Worm (Caenorhabditis elegans) whole organism, young adult: ENCODE data around the gene nhr-126.

Experiments used
- K11D2.4 ChIP-seq: fragments of 200-800 bp; sonication (Bioruptor generic); IDR thresholded peaks from 2 replicates; pipeline ENCODE4 v1.3.6; 2022; ENCODE audit warnings: missing genetic modification reagents, missing genetic modification characterization, missing compliant biosample characterization
- ama-1 ChIP-seq, 3 experiments: fragments of 150-350 bp in 1 of 3; sonication (generic microtip) in 2 of 3; optimal IDR thresholded peaks; 2 replicates each; lab custom pipeline; 2014 to 2018; ENCODE audit warnings: missing biosample characterization in 2 of 3, missing genetic modification characterization in 2 of 3, missing genetic modification reagents in 2 of 3
- attf-6 ChIP-seq: fragments of 200-800 bp; sonication (Bioruptor generic); IDR thresholded peaks from 2 replicates; pipeline ENCODE4 v1.3.6; 2022; ENCODE audit warnings: missing genetic modification reagents, missing genetic modification characterization, missing compliant biosample characterization
- nhr-80 ChIP-seq: sonication (generic microtip); optimal IDR thresholded peaks from 2 replicates; lab custom pipeline; 2016; ENCODE audit warnings: missing genetic modification characterization, missing compliant biosample characterization
- sdz-38 ChIP-seq: sonication (generic microtip); optimal IDR thresholded peaks from 2 replicates; lab custom pipeline; 2016; ENCODE audit warnings: missing genotype, missing genetic modification characterization, missing compliant biosample characterization

- TF ChIP-seq sdz-38 (tag; lab: Kevin White, UChicago) (no peak), ama-1 (optimal IDR thresholded peaks at IDR 0.05; lab: Kevin White, UChicago) (no peak), ama-1 (GFP tag; optimal IDR thresholded peaks at IDR 0.05; lab: Kevin White, UChicago) (no peak), nhr-80 (tag; lab: Kevin White, UChicago) (no peak), K11D2.4 (no peak), attf-6 (GFP tag; lab: Robert Waterston, UW) (no peak)
Observed at ce11 chrV:2206801-2207200, 22.1 kb upstream of the nhr-126 start, which contains the start of gene svh-11.
